Worm (Caenorhabditis elegans): ENCODE measurements around the gene F56D6.20.

The F56D6.20 gene

DNA sequence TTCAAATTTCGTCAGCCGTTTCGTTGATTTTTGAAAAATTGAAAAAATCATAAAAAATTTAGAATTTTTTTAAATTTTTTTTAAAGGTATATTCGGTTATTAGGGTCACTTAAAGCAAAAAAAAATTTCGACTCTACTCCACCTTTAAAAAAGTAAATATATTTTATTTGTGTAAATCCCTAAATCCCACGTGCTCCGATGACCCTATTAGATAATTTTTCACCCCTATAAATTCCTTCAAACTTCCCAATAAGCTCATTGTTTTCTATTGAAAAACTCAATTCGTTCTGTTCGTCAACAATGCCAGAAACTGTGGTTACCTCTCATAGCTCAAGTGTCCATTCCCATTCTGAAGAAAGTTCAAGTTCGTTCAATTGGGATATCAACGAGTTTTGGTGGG lies at the start of gene F56D6.20:
Gene F56D6.20 (plus strand): TSS at position 301 of the 400 bp plus-strand sequence.
- TF ChIP-seq sem-2 (GFP tag; optimal IDR thresholded peaks at IDR 0.05) (no peak), lin-13 (tag; optimal IDR thresholded peaks at IDR 0.05) (no peak), nhr-2 (tag; optimal IDR thresholded peaks at IDR 0.05) (no peak), tbx-8 (GFP tag; optimal IDR thresholded peaks at IDR 0.05) (no peak), sptf-1 (tag; optimal IDR thresholded peaks at IDR 0.05) (no peak), ham-2 (GFP tag; optimal IDR thresholded peaks at IDR 0.05) (no peak), nhr-76 (tag; optimal IDR thresholded peaks at IDR 0.05) (no peak), hlh-1 (tag; optimal IDR thresholded peaks at IDR 0.05) (no peak), unc-120 (tag; optimal IDR thresholded peaks at IDR 0.05; ENCODE audit: poor library complexity, severe bottlenecking) (no peak), mep-1 (tag; optimal IDR thresholded peaks at IDR 0.05) (no peak), elt-3 (tag; optimal IDR thresholded peaks at IDR 0.05) (no peak), nhr-12 (tag; optimal IDR thresholded peaks at IDR 0.05) (no peak), zip-8 (tag; optimal IDR thresholded peaks at IDR 0.05) (no peak), lin-32 (GFP tag; optimal IDR thresholded peaks at IDR 0.05) (no peak), ceh-43 (GFP tag; optimal IDR thresholded peaks at IDR 0.05) (no peak), ceh-83 (GFP tag; optimal IDR thresholded peaks at IDR 0.05) (no peak), unc-62 (GFP tag; optimal IDR thresholded peaks at IDR 0.05) (no peak)

ce11 chrIV:3862948-3863347 lies 49.8 kb upstream of the F56D6.20 start:
- TF ChIP-seq lin-32 (GFP tag; optimal IDR thresholded peaks at IDR 0.05) (no peak), nhr-2 (tag; optimal IDR thresholded peaks at IDR 0.05) (no peak), cnd-1 (tag; optimal IDR thresholded peaks at IDR 0.05) (no peak), mls-2 (tag; optimal IDR thresholded peaks at IDR 0.05) (no peak), nhr-12 (tag; optimal IDR thresholded peaks at IDR 0.05) (no peak), lsy-2 (tag; optimal IDR thresholded peaks at IDR 0.05) (no peak), mab-5 (tag; optimal IDR thresholded peaks at IDR 0.05) (no peak), ceh-39 (tag; optimal IDR thresholded peaks at IDR 0.05) (no peak), unc-39 (tag; optimal IDR thresholded peaks at IDR 0.05) (no peak)

DNA sequence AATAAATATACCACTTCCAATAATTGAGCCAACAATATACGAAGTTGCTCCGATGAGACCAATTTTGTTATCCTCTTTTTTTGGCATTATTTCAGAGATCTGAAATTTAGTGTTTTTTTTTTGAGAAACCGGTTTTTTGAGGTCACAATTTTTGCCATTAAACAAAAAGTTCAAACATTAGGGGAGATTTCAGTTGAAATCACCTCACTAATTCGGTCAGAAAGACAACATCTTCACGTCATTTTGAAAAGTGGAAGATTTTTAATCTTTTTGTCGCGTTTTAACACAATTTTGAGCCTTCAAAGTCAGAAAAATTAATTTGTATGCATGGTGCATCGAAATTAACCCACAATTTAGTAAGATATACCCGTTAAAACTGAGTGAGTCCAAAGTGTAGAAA lies 47.8 kb upstream of the F56D6.20 start, which contains the start of gene aat-8:
Gene aat-8 (minus strand): TSS at position 101 of the 400 bp plus-strand sequence.
- TF ChIP-seq mep-1 (tag; optimal IDR thresholded peaks at IDR 0.05) (no peak), lsy-2 (tag; optimal IDR thresholded peaks at IDR 0.05) (no peak), snpc-4 (tag; optimal IDR thresholded peaks at IDR 0.05) (no peak), flh-1 (GFP tag; optimal IDR thresholded peaks at IDR 0.05) (no peak), sem-2 (GFP tag; optimal IDR thresholded peaks at IDR 0.05) (no peak), ceh-39 (tag; optimal IDR thresholded peaks at IDR 0.05) (no peak), ham-2 (GFP tag; optimal IDR thresholded peaks at IDR 0.05) (no peak), tbx-8 (GFP tag; optimal IDR thresholded peaks at IDR 0.05) (no peak), elt-3 (tag; optimal IDR thresholded peaks at IDR 0.05) (no peak), blmp-1 (tag; optimal IDR thresholded peaks at IDR 0.05) (no peak), unc-120 (tag; optimal IDR thresholded peaks at IDR 0.05; ENCODE audit: poor library complexity, severe bottlenecking) (no peak), ceh-83 (GFP tag; optimal IDR thresholded peaks at IDR 0.05) (no peak), cnd-1 (tag; optimal IDR thresholded peaks at IDR 0.05) (no peak), elt-1 (tag; optimal IDR thresholded peaks at IDR 0.05; ENCODE audit: borderline replicate concordance, insufficient read depth) (no peak), M03D4.4 (tag; optimal IDR thresholded peaks at IDR 0.05) (no peak), ztf-11 (tag; optimal IDR thresholded peaks at IDR 0.05) (no peak), lin-32 (GFP tag; optimal IDR thresholded peaks at IDR 0.05) (no peak), nhr-2 (tag; optimal IDR thresholded peaks at IDR 0.05) (no peak), bed-3 (GFP tag; optimal IDR thresholded peaks at IDR 0.05) (no peak)

DNA sequence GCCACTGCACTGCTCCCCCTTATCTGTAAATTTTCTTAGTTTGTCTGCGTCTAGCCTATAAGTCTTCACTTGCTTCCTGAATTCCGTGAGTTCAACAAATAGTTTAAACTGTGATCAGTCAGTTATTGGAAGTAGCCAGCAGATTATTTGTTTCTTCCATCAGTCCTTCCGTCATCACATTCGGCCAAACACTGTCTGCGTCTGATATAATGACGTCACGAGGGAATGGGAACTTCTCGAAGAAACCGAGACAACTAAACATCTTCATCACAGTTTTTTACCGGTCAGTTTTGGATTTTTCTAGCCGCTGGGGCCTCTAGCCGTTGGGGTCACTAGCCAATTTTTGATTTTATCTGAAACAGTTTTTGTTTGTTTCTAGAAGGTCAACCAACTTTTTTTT lies 46.7 kb upstream of the F56D6.20 start:
- TF ChIP-seq ztf-11 (tag; optimal IDR thresholded peaks at IDR 0.05): no peak
- no peak for TF ChIP-seq lin-32 (GFP tag; optimal IDR thresholded peaks at IDR 0.05)
- TF ChIP-seq hlh-1 (tag; optimal IDR thresholded peaks at IDR 0.05): no peak
- no peak for TF ChIP-seq mab-5 (tag; optimal IDR thresholded peaks at IDR 0.05)
- no peak for TF ChIP-seq ceh-43 (GFP tag; optimal IDR thresholded peaks at IDR 0.05)
- no peak for TF ChIP-seq drap-1 (GFP tag; optimal IDR thresholded peaks at IDR 0.05)
- TF ChIP-seq cnd-1 (tag; optimal IDR thresholded peaks at IDR 0.05): no peak
- no peak for TF ChIP-seq sptf-1 (tag; optimal IDR thresholded peaks at IDR 0.05)
- no peak for TF ChIP-seq pha-4 (tag; optimal IDR thresholded peaks at IDR 0.05)
- no peak for TF ChIP-seq nhr-2 (tag; optimal IDR thresholded peaks at IDR 0.05)

DNA sequence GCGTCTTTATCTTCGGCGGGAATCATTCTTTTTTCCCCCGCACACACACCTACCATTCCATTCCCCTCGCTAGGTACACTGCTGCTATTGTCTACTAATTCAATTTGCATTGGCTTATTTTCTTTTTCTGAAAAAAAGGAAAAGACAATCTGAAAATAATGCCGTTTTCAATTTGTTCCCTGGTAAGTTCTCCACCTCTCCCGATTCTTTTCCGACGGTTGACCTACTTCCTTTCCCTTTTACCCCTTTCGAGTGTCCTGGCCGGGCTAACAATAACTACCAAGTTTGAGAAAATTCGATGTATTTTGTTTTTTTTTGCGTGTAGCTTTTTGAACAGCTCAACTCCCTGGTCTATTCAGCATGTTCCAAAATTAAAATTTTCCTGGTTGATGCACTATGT lies 45.4 kb upstream of the F56D6.20 start, which contains the start of gene F37C4.4:
Gene F37C4.4 (plus strand): TSS at position 58 of the 400 bp plus-strand sequence.
- TF ChIP-seq bed-3 (GFP tag; optimal IDR thresholded peaks at IDR 0.05) (no peak), sem-2 (GFP tag; optimal IDR thresholded peaks at IDR 0.05) (no peak), ham-2 (GFP tag; optimal IDR thresholded peaks at IDR 0.05) (peak; percentile 36), sptf-1 (tag; optimal IDR thresholded peaks at IDR 0.05) (no peak), unc-120 (tag; optimal IDR thresholded peaks at IDR 0.05; ENCODE audit: poor library complexity, severe bottlenecking) (no peak), elt-1 (tag; optimal IDR thresholded peaks at IDR 0.05; ENCODE audit: borderline replicate concordance, insufficient read depth) (peak; percentile 40)
